Worm (Caenorhabditis elegans) whole organism, L3 larva: Measurements from ENCODE around the gene cnc-4.

Experiments
- ama-1 ChIP-seq: fragments of 150-350 bp; optimal IDR thresholded peaks from 2 replicates; lab custom pipeline; 2018
- ceh-82 ChIP-seq: fragments of 150-350 bp; optimal IDR thresholded peaks from 2 replicates; lab custom pipeline; 2014; ENCODE audit warnings: missing biosample characterization, missing genetic modification characterization
- skn-1 ChIP-seq: fragments of 150-350 bp; optimal IDR thresholded peaks from 2 replicates; lab custom pipeline; 2014; ENCODE audit warnings: missing biosample characterization, missing genetic modification characterization
- unc-62 ChIP-seq: fragments of 150-350 bp; sonication (generic microtip); optimal IDR thresholded peaks from 4 replicates; lab custom pipeline; 2014; ENCODE audit warnings: missing biosample characterization, missing genetic modification reagents, missing genetic modification characterization
- ztf-4 ChIP-seq: fragments of 150-350 bp; optimal IDR thresholded peaks from 2 replicates; lab custom pipeline; 2014; ENCODE audit warnings: missing biosample characterization, missing genetic modification characterization

ce11 chrV:1459374-1459926 is 12.5 kb downstream of the cnc-4 start:
- TF ChIP-seq unc-62 (GFP tag; lab: Kevin White, UChicago) (no peak), skn-1 (no peak), ztf-4 (tag; lab: Kevin White, UChicago) (no peak), ama-1 (lab: Kevin White, UChicago) (no peak), ceh-82 (tag; lab: Kevin White, UChicago) (no peak)
